Worm (Caenorhabditis elegans): ENCODE measurements around the gene F49C5.7.

- TF ChIP-seq die-1 (tag; optimal IDR thresholded peaks at IDR 0.05), result no peak
- TF ChIP-seq lir-1 (GFP tag; conservative IDR thresholded peaks at IDR 0.05), result no peak
- no peak for TF ChIP-seq rpc-1 (optimal IDR thresholded peaks at IDR 0.05)
- TF ChIP-seq rpc-1 (tag; optimal IDR thresholded peaks at IDR 0.05), result no peak
- peak; percentile 21 for TF ChIP-seq ets-4 (GFP tag; optimal IDR thresholded peaks at IDR 0.05)
- TF ChIP-seq ceh-100 (GFP tag; IDR thresholded peaks at IDR 0.05), result no peak
- TF ChIP-seq snpc-4 (GFP tag; optimal IDR thresholded peaks at IDR 0.05), result no peak
- peak in 2 of 4 experiments; percentile 22 to 29 for TF ChIP-seq snpc-4 (tag; optimal IDR thresholded peaks at IDR 0.05)
- no peak for TF ChIP-seq hlh-12 (tag; optimal IDR thresholded peaks at IDR 0.05)
- TF ChIP-seq ama-1 (optimal IDR thresholded peaks at IDR 0.05), result no peak
- no peak for TF ChIP-seq ama-1 (GFP tag; optimal IDR thresholded peaks at IDR 0.05)
- peak; percentile 99 for TF ChIP-seq unc-62 (GFP tag; optimal IDR thresholded peaks at IDR 0.05)
- no peak for TF ChIP-seq sea-2 (GFP tag; IDR thresholded peaks at IDR 0.05)
- no peak for TF ChIP-seq D2030.7 (GFP tag; IDR thresholded peaks at IDR 0.05)
- TF ChIP-seq ceh-40 (GFP tag; IDR thresholded peaks at IDR 0.05), result no peak
- no peak for TF ChIP-seq egrh-3 (GFP tag; IDR thresholded peaks at IDR 0.05)
- TF ChIP-seq let-526 (GFP tag; IDR thresholded peaks at IDR 0.05), result 0 out of 2 replicates have a peak, but pooled peaks have one; percentile 21
These were observed 47.1 kb upstream of the F49C5.7 start, which contains the start of gene srh-70 for ce11 chrII:12518809-12519344.

Measured in whole organism, young adult.